Worm (Caenorhabditis elegans) whole organism, midembryonic: ENCODE data around the gene vha-5.

Source experiments
- T22C8.4 ChIP-seq: fragments of 200-800 bp; sonication (Bioruptor generic); IDR thresholded peaks from 2 replicates; pipeline ENCODE4 v1.3.6; 2022; ENCODE audit warnings: missing genetic modification characterization, missing compliant biosample characterization
- cog-1 ChIP-seq: sonication (generic microtip); optimal IDR thresholded peaks from 2 replicates; lab custom pipeline; 2016; ENCODE audit warnings: missing genetic modification characterization, missing compliant biosample characterization
- flt-1 ChIP-seq: fragments of 200-800 bp; sonication (Bioruptor generic); IDR thresholded peaks from 2 replicates; pipeline ENCODE4 v1.3.6; 2022; ENCODE audit warnings: missing genetic modification characterization, missing compliant biosample characterization
- klf-2 ChIP-seq: fragments of 200-800 bp; sonication (Bioruptor generic); conservative IDR thresholded peaks from 2 replicates; pipeline ENCODE4 v1.3.6; 2022; ENCODE audit warnings: missing genetic modification reagents, missing genetic modification characterization, missing compliant biosample characterization
- med-1 ChIP-seq: sonication (generic microtip); optimal IDR thresholded peaks from 2 replicates; lab custom pipeline; 2017; ENCODE audit warnings: missing genetic modification characterization, mild to moderate bottlenecking, missing compliant biosample characterization, antibody characterized with exemption, missing genetic modification reagents; ENCODE audit not compliant: insufficient read depth
- ref-1 ChIP-seq: fragments of 200-800 bp; sonication (Bioruptor generic); conservative IDR thresholded peaks from 2 replicates; pipeline ENCODE4 v1.3.6; 2022; ENCODE audit warnings: missing genetic modification reagents, missing genetic modification characterization, missing compliant biosample characterization
- tab-1 ChIP-seq: fragments of 200-800 bp; sonication (Bioruptor generic); IDR thresholded peaks from 2 replicates; pipeline ENCODE4 v1.3.6; 2022; ENCODE audit warnings: missing genetic modification characterization, missing compliant biosample characterization
- ztf-23 ChIP-seq: fragments of 200-800 bp; sonication (Bioruptor generic); IDR thresholded peaks from 2 replicates; pipeline ENCODE4 v1.3.6; 2022; ENCODE audit warnings: missing genetic modification reagents, missing genetic modification characterization, missing compliant biosample characterization
- ztf-29 ChIP-seq: fragments of 200-800 bp; sonication (Bioruptor generic); IDR thresholded peaks from 2 replicates; pipeline ENCODE4 v1.3.6; 2022; ENCODE audit warnings: missing genetic modification reagents, missing genetic modification characterization, missing compliant biosample characterization

DNA sequence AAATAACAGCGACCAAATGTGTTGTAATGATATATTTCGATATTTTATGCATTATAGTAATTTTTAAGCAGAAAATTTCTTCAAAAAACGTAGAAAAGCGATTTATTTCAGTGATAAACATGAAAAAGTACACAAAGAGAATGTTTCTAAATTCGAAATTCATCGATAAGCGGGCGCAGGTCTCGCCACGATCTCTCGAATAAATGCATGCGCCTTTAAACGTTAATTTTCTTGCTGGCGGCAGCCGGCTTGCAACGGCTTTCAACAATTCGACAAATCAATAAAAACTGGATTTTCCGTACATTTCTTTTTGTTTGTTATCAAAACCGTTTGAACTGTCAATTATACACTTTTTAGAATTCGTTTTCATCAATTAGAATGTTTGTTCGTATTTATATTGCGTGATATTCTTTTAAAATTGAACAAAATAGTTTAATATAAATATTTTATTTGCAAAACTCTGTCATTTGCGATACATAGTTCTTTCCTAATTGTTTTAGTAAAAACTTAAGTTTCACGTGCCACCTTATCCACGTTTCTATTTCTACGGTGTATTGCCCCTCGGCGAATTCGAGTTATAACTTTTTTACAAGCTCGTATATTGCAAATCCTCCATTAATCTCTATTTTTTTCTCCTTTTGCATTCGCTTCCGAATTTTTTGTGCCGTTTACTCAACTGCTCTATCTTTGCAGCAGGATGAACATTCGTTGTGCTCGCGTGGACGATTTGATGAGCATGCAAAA is 14.0 kb upstream of the vha-5 start, which contains the start of gene daf-31:
- TF ChIP-seq flt-1 (GFP tag; lab: Robert Waterston, UW) (no peak), cog-1 (tag; lab: Kevin White, UChicago) (no peak), T22C8.4 (GFP tag; lab: Robert Waterston, UW) (no peak), klf-2 (no peak), med-1 (GFP tag; lab: Kevin White, UChicago) (no peak), tab-1 (GFP tag; lab: Robert Waterston, UW) (no peak), ref-1 (GFP tag; lab: Robert Waterston, UW) (no peak), ztf-23 (GFP tag; lab: Robert Waterston, UW) (no peak), ztf-29 (GFP tag; lab: Robert Waterston, UW) (0 out of 2 replicates have a peak, but pooled peaks have one; percentile 39)
